Worm (Caenorhabditis elegans): ENCODE measurements around the gene Y54F10BM.21.
"Not testable (repeated sequence)": the region's sequence is repeated elsewhere in the genome, so short reads cannot be mapped to it uniquely, and the experiment has no call there.

Y54F10BM.21 gene

ce11 chrIII:2261353-2261752 is 15.6 kb upstream of the Y54F10BM.21 start, which contains the start of gene fbxa-42:
Gene fbxa-42 (minus strand): TSS chrIII:2261453.
- TF ChIP-seq W03F9.2, him-1, dao-5 (tag; optimal IDR thresholded peaks at IDR 0.05): not testable (repeated sequence)

- TF ChIP-seq him-1 (tag; optimal IDR thresholded peaks at IDR 0.05): no peak
- no peak for TF ChIP-seq W03F9.2 (tag; optimal IDR thresholded peaks at IDR 0.05)
Observed at ce11 chrIII:2262942-2263341, 14.0 kb upstream of the Y54F10BM.21 start, which contains the start of gene Y54F10BM.6. Gene Y54F10BM.6 (plus strand): TSS chrIII:2263242.

DNA sequence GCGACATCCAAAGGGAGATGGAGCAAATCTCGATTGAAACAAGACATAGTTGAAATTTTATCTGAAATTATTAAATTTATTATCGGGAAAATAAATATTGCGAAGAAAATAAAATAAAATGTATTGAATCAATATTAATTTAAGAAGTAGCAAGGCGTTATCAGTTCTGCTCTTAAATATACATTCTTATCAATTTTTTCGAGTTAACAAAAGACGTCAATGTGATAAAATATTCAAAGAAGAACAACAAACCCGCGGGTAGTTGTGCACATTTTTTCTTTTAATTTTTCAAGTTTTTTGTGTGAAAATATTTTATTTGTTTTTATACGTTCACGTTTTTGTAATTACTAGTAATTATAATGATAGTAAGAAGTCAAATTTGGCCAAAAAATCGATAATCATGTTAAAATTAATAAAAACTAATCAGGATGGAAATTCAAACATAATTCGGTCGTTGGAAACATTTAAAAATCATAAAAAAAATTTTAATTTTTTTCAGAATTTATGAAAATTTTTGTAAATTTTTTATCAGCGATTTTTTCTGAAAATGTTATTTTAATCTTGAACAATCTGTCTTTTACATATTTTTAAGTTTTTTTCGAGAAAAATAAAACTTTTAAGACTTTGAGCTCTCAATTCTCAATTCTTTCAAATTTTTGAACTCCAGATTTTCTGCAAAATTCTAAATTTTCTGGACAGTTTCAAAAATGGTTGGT is 10.8 kb upstream of the Y54F10BM.21 start, which contains the start of gene fbxa-9:
fbxa-9 (plus strand) TSS at position 666 of the 716 bp plus-strand sequence.
- TF ChIP-seq W03F9.2 (tag; optimal IDR thresholded peaks at IDR 0.05) (no peak), him-1 (tag; optimal IDR thresholded peaks at IDR 0.05) (no peak), dao-5 (tag; optimal IDR thresholded peaks at IDR 0.05) (no peak)

DNA sequence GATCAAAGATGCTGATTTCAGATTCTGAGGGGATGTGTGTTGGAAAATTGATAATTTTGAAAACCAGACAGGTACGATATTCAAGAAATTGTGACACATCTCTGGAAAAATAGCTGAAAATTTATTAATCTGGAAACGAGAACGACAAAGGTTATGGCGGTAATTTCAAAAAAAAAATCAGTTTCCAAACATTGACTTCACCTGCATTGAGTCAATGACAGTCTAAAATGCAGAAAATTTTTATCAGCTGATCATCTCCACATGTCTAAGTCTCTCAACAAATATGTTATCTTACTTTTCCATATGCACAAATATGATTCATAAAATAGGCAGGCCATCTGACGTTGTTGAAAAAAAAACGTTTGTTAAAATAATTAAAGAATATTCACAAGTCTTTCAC is 4.9 kb upstream of the Y54F10BM.21 start, which contains the start of gene fbxa-48:
fbxa-48 (minus strand) TSS at position 101 of the 400 bp plus-strand sequence.
- no peak for TF ChIP-seq W03F9.2 (tag; optimal IDR thresholded peaks at IDR 0.05)
- TF ChIP-seq dao-5 (tag; optimal IDR thresholded peaks at IDR 0.05): no peak
- TF ChIP-seq him-1 (tag; optimal IDR thresholded peaks at IDR 0.05): no peak

ce11 chrIII:2272732-2273131 is 4.2 kb upstream of the Y54F10BM.21 start, which contains the start of gene fbxa-39:
Gene fbxa-39 (plus strand): TSS chrIII:2273032.
- TF ChIP-seq dao-5 (tag; optimal IDR thresholded peaks at IDR 0.05) (no peak), him-1 (tag; optimal IDR thresholded peaks at IDR 0.05) (no peak), W03F9.2 (tag; optimal IDR thresholded peaks at IDR 0.05) (no peak)

DNA sequence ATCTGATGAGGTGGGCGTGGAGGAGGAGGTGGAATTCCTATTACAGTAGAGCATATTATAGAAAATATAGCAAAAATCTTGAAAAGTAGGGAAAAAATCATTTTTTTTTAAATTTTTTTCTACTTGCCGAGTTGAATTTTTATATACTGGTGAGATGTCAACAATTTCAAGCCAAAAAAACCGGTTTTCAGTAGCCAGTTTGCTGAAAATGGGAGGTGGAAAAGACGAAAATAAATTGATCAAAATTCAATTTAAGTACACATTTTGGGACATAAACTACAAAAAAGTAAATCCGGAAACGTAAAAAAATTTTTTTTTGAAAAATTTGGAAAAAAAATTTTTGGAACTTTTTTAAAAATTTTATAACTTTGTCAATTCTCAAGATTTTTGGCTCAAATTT is 2.5 kb downstream of the Y54F10BM.21 start, which contains the start of gene Y54F10BM.23:
Y54F10BM.23 (minus strand) TSS at position 101 of the 400 bp plus-strand sequence.
- TF ChIP-seq dao-5 (tag; optimal IDR thresholded peaks at IDR 0.05) (no peak), him-1 (tag; optimal IDR thresholded peaks at IDR 0.05) (no peak), W03F9.2 (tag; optimal IDR thresholded peaks at IDR 0.05) (no peak)

DNA sequence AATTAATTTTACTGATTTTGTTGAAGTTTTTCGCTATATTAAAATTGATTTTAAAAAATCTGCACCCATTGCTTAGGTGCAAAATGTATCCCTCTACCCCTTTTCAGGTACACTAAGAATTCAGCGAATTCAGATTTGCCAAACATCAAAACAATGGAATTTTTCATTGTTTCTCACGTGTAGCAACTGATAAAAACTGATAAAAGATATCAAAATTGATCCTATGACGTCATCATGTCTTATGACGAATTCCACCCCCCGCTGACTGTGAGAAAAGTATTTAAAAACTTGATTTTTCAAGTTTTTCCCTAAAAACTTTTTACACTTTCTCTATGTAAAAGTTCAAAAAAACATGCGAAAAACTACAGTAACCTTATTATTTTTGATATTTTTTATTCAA is 3.6 kb downstream of the Y54F10BM.21 start, which contains the start of gene Y54F10BM.22:
Y54F10BM.22 (plus strand) TSS at position 331 of the 400 bp plus-strand sequence.
- TF ChIP-seq dao-5 (tag; optimal IDR thresholded peaks at IDR 0.05) (no peak), him-1 (tag; optimal IDR thresholded peaks at IDR 0.05) (no peak), W03F9.2 (tag; optimal IDR thresholded peaks at IDR 0.05) (no peak)

DNA sequence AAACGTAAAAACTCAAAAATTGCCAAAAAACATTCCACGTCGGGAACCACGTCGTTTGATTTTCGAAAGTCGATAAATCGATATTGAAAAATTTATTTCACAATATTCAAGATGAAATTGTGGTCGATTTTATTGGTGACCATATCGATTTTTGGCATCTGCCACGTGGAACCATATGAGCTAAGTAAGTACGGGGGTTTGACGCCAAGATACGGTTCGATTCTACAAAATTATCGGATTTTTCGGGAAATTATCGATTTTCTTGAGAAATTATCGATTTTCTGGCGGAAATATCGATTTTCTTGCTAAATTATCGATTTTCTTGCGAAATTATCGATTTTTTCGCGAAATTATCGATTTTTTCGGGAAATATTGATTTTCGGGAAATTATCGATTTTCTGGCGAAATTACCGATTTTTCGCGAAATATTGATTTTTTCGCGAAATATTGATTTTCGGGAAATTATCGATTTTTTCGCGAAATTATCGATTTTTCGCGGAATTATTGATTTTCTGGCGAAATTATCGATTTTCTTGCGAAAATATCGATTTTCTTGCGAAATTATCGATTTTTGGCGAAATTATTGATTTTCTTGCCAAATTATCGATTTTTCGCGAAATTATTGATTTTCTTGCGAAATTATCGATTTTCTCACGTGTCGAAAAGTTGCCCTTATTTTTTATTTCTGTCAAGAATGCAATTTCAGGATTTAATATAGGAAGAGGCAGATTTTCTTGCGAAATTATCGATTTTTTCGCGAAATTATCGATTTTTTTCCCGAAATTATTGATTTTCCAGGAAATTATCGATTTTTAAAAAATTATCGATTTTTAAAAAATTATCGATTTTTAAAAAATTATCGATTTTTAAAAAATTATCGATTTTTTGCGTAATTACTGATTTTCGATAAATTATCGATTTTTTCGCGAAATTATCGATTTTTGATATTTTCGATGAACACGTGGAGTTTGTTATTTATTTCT is 5.3 kb downstream of the Y54F10BM.21 start, which contains the start of gene Y54F10BM.3:
Y54F10BM.3 (plus strand) TSS at position 51 of the 983 bp plus-strand sequence.
- TF ChIP-seq W03F9.2 (tag; optimal IDR thresholded peaks at IDR 0.05) (no peak), dao-5 (tag; optimal IDR thresholded peaks at IDR 0.05) (no peak), him-1 (tag; optimal IDR thresholded peaks at IDR 0.05) (no peak)

DNA sequence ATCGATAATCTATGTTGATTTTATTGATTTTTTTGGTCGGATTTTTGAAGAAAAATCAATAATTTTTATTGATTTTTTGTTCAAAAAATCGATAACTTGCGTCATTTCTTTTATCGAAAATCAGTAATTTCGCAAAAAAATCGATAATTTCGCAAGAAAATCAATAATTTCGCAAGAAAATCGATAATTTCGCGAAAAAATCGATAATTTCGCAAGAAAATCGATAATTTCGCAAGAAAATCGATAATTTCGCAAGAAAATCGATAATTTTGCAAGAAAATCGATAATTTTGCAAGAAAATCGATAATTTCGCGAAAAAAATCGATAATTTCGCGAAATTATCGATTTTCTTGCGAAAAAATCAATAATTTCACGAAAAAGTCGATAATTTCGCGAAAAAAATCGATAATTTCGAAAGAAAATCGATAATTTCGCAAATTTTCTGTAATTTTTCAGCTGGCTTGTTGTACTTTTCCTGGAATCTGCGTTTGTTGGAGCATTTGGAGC is 6.5 kb downstream of the Y54F10BM.21 start:
- TF ChIP-seq him-1 (tag; optimal IDR thresholded peaks at IDR 0.05) (no peak), dao-5 (tag; optimal IDR thresholded peaks at IDR 0.05) (no peak), W03F9.2 (tag; optimal IDR thresholded peaks at IDR 0.05) (no peak)

ce11 chrIII:2288261-2288660 is 11.3 kb downstream of the Y54F10BM.21 start:
- TF ChIP-seq dao-5 (tag; optimal IDR thresholded peaks at IDR 0.05): no peak

DNA sequence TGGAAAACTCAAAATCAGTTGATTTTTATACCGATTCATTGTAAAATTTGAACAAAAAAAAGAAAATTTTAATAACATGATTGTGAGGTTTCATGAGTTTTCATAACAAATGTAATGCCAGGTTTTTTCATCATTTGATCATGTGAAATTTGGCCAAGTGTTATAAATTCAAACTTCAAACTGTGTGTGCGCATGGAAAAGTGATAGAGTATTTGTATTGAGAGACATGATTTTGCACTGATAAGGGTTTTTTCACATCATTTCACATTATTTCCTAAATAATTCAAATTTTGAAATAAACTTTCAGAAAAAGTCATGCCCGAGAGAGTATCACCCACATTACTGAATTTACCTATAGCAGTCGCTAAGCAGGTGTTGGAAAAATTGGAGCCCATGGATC is 14.2 kb downstream of the Y54F10BM.21 start, which contains the start of gene fbxa-219:
fbxa-219 (plus strand) TSS at position 277 of the 400 bp plus-strand sequence.
- no peak for TF ChIP-seq W03F9.2 (tag; optimal IDR thresholded peaks at IDR 0.05)
- no peak for TF ChIP-seq dao-5 (tag; optimal IDR thresholded peaks at IDR 0.05)
- no peak for TF ChIP-seq him-1 (tag; optimal IDR thresholded peaks at IDR 0.05)

ce11 chrIII:2294736-2295135 is 17.8 kb downstream of the Y54F10BM.21 start:
- TF ChIP-seq W03F9.2 (tag; optimal IDR thresholded peaks at IDR 0.05) (no peak), him-1 (tag; optimal IDR thresholded peaks at IDR 0.05) (no peak)

DNA sequence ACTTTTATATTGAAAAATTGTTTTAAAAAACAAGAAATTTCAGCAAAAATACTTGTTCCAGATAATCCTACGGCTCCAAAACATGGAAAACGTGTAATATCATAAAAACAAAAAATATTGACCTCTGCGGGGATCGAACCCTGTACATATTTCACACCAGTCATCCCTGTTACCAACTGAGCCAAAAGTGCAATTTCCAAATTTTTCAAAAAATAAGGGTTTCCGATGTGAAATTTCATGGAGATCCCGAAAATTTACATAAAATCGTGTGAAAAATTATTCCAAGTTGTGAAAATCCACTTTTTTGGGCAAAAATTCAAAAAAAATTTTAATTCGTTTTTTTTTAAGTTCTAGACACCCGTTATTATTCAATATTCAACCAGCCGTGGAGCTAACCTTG is 27.2 kb downstream of the Y54F10BM.21 start:
- no peak for TF ChIP-seq W03F9.2 (tag; optimal IDR thresholded peaks at IDR 0.05)
- no peak for TF ChIP-seq dao-5 (tag; optimal IDR thresholded peaks at IDR 0.05)
- no peak for TF ChIP-seq him-1 (tag; optimal IDR thresholded peaks at IDR 0.05)
